Fruit fly (Drosophila melanogaster) whole organism, wandering third instar larva: ENCODE measurements around the gene Mpcp2.

ENCODE experiments used
- CG32264 ChIP-seq: fragments of 200-800 bp; sonication (Bioruptor generic); optimal IDR thresholded peaks from 2 replicates; lab custom pipeline; 2016; ENCODE audit warnings: missing biosample characterization, missing genetic modification characterization
- CG9705 ChIP-seq: fragments of 200-800 bp; sonication (Bioruptor generic); optimal IDR thresholded peaks from 2 replicates; lab custom pipeline; 2018; ENCODE audit warnings: missing biosample characterization, mild to moderate bottlenecking, missing genetic modification characterization
- CrebA ChIP-seq: fragments of 200-800 bp; sonication (Bioruptor generic); optimal IDR thresholded peaks from 2 replicates; lab custom pipeline; 2016; ENCODE audit warnings: missing biosample characterization, mild to moderate bottlenecking, missing genetic modification characterization, borderline replicate concordance
- Dfd ChIP-seq: fragments of >200 bp; optimal IDR thresholded peaks from 2 replicates; lab custom pipeline; 2017; ENCODE audit warnings: missing biosample characterization, missing genetic modification characterization
- Dif ChIP-seq: fragments of 200-275, 200-300 bp; sonication (Bioruptor generic); optimal IDR thresholded peaks from 2 replicates; lab custom pipeline; 2018; ENCODE audit warnings: missing biosample characterization, missing genetic modification characterization; ENCODE audit not compliant: partially characterized antibody
- HLH106 ChIP-seq: fragments of 200-800 bp; optimal IDR thresholded peaks from 3 replicates; lab custom pipeline; 2019; ENCODE audit warnings: missing biosample characterization, mild to moderate bottlenecking, missing genetic modification characterization, moderate library complexity
- Hnf4 ChIP-seq: fragments of 200-800 bp; sonication (Bioruptor generic); optimal IDR thresholded peaks from 2 replicates; lab custom pipeline; 2016; ENCODE audit warnings: missing biosample characterization, mild to moderate bottlenecking, missing genetic modification characterization
- Hr78 ChIP-seq: fragments of >200 bp; optimal IDR thresholded peaks from 2 replicates; lab custom pipeline; 2017; ENCODE audit warnings: missing biosample characterization, missing genetic modification characterization
- Hr83 ChIP-seq: fragments of 200-300 bp; sonication (Bioruptor generic); optimal IDR thresholded peaks from 2 replicates; lab custom pipeline; 2016; ENCODE audit warnings: missing biosample characterization, mild to moderate bottlenecking, missing genetic modification characterization, moderate library complexity; ENCODE audit not compliant: poor library complexity, severe bottlenecking
- Jra ChIP-seq: sonication (Bioruptor generic); optimal IDR thresholded peaks from 2 replicates; lab custom pipeline; 2016; ENCODE audit warnings: missing biosample characterization, missing genetic modification characterization
- Myc ChIP-seq: fragments of >200 bp; optimal IDR thresholded peaks from 2 replicates; lab custom pipeline; 2017
- N ChIP-seq: fragments of >200 bp; optimal IDR thresholded peaks from 2 replicates; lab custom pipeline; 2018; ENCODE audit warnings: missing biosample characterization, missing external identifiers, missing genetic modification characterization
- OdsH ChIP-seq: fragments of 200-800 bp; sonication (Bioruptor generic); optimal IDR thresholded peaks from 2 replicates; lab custom pipeline; 2016; ENCODE audit warnings: missing biosample characterization, mild to moderate bottlenecking, missing genetic modification characterization
- Rel ChIP-seq, 2 experiments: fragments of 200-800 bp; sonication (Bioruptor generic) in 1 of 2; optimal IDR thresholded peaks; 2 replicates in 1 of 2; 3 replicates in 1 of 2; lab custom pipeline; 2016 to 2019; ENCODE audit warnings: mild to moderate bottlenecking in 2 of 2, missing biosample characterization in 2 of 2, missing genetic modification characterization in 2 of 2, moderate library complexity in 1 of 2
- Sp1 ChIP-seq: fragments of 200-800 bp; sonication (Bioruptor generic); optimal IDR thresholded peaks from 3 replicates; lab custom pipeline; 2019; ENCODE audit warnings: missing biosample characterization, mild to moderate bottlenecking, missing genetic modification characterization, moderate library complexity
- Vsx2 ChIP-seq: fragments of 200-300, 225-300 bp; sonication (Bioruptor generic); optimal IDR thresholded peaks from 2 replicates; lab custom pipeline; 2018; ENCODE audit warnings: missing biosample characterization, missing genetic modification characterization; ENCODE audit not compliant: partially characterized antibody
- br ChIP-seq: fragments of 200-800 bp; sonication (Bioruptor generic); optimal IDR thresholded peaks from 2 replicates; lab custom pipeline; 2016; ENCODE audit warnings: missing biosample characterization, missing genetic modification characterization
- brk ChIP-seq: fragments of 200-800 bp; sonication (Bioruptor generic); optimal IDR thresholded peaks from 2 replicates; lab custom pipeline; 2016; ENCODE audit warnings: missing biosample characterization, mild to moderate bottlenecking, missing genetic modification characterization
- dl ChIP-seq, 2 experiments: fragments of 175-275, 200-275 bp in 1 of 2; fragments of 200-275 bp in 1 of 2; sonication (Bioruptor generic); optimal IDR thresholded peaks; lab custom pipeline; 2018; ENCODE audit warnings: mild to moderate bottlenecking in 2 of 2, missing biosample characterization in 2 of 2, missing genetic modification characterization in 2 of 2, moderate library complexity in 2 of 2; ENCODE audit not compliant: partially characterized antibody in 2 of 2, insufficient read depth in 1 of 2
- dmrt93B ChIP-seq: fragments of 200-800 bp; sonication (Bioruptor generic); optimal IDR thresholded peaks from 2 replicates; lab custom pipeline; 2018; ENCODE audit warnings: missing biosample characterization, mild to moderate bottlenecking, missing genetic modification characterization
- dsf ChIP-seq: sonication (Bioruptor generic); optimal IDR thresholded peaks from 2 replicates; lab custom pipeline; 2016; ENCODE audit warnings: missing biosample characterization, missing genetic modification characterization, borderline replicate concordance
- ey ChIP-seq: fragments of 200-800 bp; sonication (Bioruptor generic); optimal IDR thresholded peaks from 2 replicates; lab custom pipeline; 2016; ENCODE audit warnings: missing biosample characterization, missing genetic modification characterization
- fru ChIP-seq: fragments of 200-800 bp; sonication (Bioruptor generic); optimal IDR thresholded peaks from 3 replicates; lab custom pipeline; 2016; ENCODE audit warnings: missing biosample characterization, mild to moderate bottlenecking, missing genetic modification characterization
- h ChIP-seq: fragments of 200-800 bp; sonication (Bioruptor generic); optimal IDR thresholded peaks from 3 replicates; lab custom pipeline; 2016; ENCODE audit warnings: missing biosample characterization, mild to moderate bottlenecking, missing genetic modification characterization
- jim ChIP-seq: fragments of 175-275, 200-325 bp; sonication (Bioruptor generic); optimal IDR thresholded peaks from 2 replicates; lab custom pipeline; 2016; ENCODE audit warnings: missing biosample characterization, mild to moderate bottlenecking, missing genetic modification characterization
- lola ChIP-seq: fragments of >200 bp; optimal IDR thresholded peaks from 2 replicates; lab custom pipeline; 2017; ENCODE audit warnings: missing biosample characterization, missing genetic modification characterization
- pan ChIP-seq: fragments of >200 bp; optimal IDR thresholded peaks from 2 replicates; lab custom pipeline; 2017
- psq ChIP-seq: fragments of 200-800 bp; sonication (Bioruptor generic); optimal IDR thresholded peaks from 3 replicates; lab custom pipeline; 2017; ENCODE audit warnings: missing biosample characterization, mild to moderate bottlenecking, missing genetic modification characterization, moderate library complexity
- rgr ChIP-seq: fragments of 200-800 bp; sonication (Bioruptor generic); optimal IDR thresholded peaks from 3 replicates; lab custom pipeline; 2016; ENCODE audit warnings: missing biosample characterization, mild to moderate bottlenecking, missing genetic modification characterization
- sage ChIP-seq: fragments of 200-800 bp; sonication (Bioruptor generic); optimal IDR thresholded peaks from 2 replicates; lab custom pipeline; 2016; ENCODE audit warnings: missing biosample characterization, mild to moderate bottlenecking, missing genetic modification characterization
- tai ChIP-seq: sonication (Bioruptor generic); optimal IDR thresholded peaks from 2 replicates; lab custom pipeline; 2016; ENCODE audit warnings: missing biosample characterization, missing genetic modification characterization
- usp ChIP-seq: fragments of >200 bp; optimal IDR thresholded peaks from 2 replicates; lab custom pipeline; 2017; ENCODE audit warnings: missing biosample characterization, missing genetic modification characterization

Mpcp2 gene

dm6 chr3L:14569620-14570537 is 32.4 kb downstream of the Mpcp2 start:
- TF ChIP-seq Dif (GFP tag; lab: Kevin White, UChicago), result no peak
- peak; percentile 71 for TF ChIP-seq Dfd (GFP tag; lab: Kevin White, UChicago)

dm6 chr3L:14574649-14575048 is 37.2 kb downstream of the Mpcp2 start:
- no peak for TF ChIP-seq Dif (GFP tag; lab: Kevin White, UChicago)
- TF ChIP-seq CG32264 (GFP tag; lab: Kevin White, UChicago), result no peak
- no peak for TF ChIP-seq rgr (GFP tag; lab: Kevin White, UChicago)
- no peak for TF ChIP-seq Hr78 (GFP tag; lab: Kevin White, UChicago)
- no peak for TF ChIP-seq dl (GFP tag; optimal IDR thresholded peaks at IDR 0.05; lab: Kevin White, UChicago; ENCODE audit: insufficient read depth in 1 of 2, partially characterized antibody in 2 of 2)
- no peak for TF ChIP-seq Hnf4 (GFP tag; lab: Kevin White, UChicago)
- no peak for TF ChIP-seq jim (GFP tag; lab: Kevin White, UChicago)
- no peak for TF ChIP-seq sage (GFP tag; lab: Kevin White, UChicago)
- no peak for TF ChIP-seq pan (lab: Kevin White, UChicago)
- no peak for TF ChIP-seq br (GFP tag; lab: Kevin White, UChicago)
- TF ChIP-seq CrebA (GFP tag; lab: Kevin White, UChicago), result no peak
- TF ChIP-seq usp, result no peak
- no peak for TF ChIP-seq dmrt93B (GFP tag; lab: Kevin White, UChicago)
- TF ChIP-seq tai (GFP tag; lab: Kevin White, UChicago), result no peak
- no peak for TF ChIP-seq fru (GFP tag; lab: Kevin White, UChicago)
- no peak for TF ChIP-seq Jra
- no peak for TF ChIP-seq HLH106
- no peak for TF ChIP-seq ey (GFP tag; lab: Kevin White, UChicago)
- no peak for TF ChIP-seq h (GFP tag; lab: Kevin White, UChicago)
- TF ChIP-seq Myc (lab: Kevin White, UChicago), result no peak

dm6 chr3L:14575974-14576373 is 38.5 kb downstream of the Mpcp2 start:
- no peak for TF ChIP-seq Myc (lab: Kevin White, UChicago)
- TF ChIP-seq Sp1 (GFP tag; lab: Kevin White, UChicago), result no peak
- TF ChIP-seq OdsH (GFP tag; lab: Kevin White, UChicago), result no peak
- no peak for TF ChIP-seq Hnf4 (GFP tag; lab: Kevin White, UChicago)
- TF ChIP-seq rgr (GFP tag; lab: Kevin White, UChicago), result no peak
- no peak for TF ChIP-seq N
- no peak for TF ChIP-seq psq

DNA sequence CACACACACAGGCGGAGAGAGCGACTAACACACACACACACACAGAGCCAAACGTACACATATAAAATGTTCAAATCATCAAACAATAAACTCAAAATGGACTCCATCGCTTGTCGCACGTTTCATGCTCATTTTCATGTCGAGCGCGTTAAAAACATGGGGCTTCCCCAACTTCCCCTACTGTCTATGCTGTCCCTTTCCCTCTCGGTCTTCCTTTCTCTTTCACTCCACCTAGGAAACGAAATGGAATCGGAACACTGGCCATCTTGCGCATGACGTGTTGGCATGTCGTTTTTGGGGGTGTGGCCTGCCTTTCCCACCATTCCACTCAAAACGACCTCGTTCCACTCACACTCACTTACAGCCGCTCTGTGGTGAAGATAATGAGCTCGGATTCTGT is 41.4 kb downstream of the Mpcp2 start:
- no peak for TF ChIP-seq br (GFP tag; lab: Kevin White, UChicago)
- TF ChIP-seq tai (GFP tag; lab: Kevin White, UChicago), result no peak
- no peak for TF ChIP-seq OdsH (GFP tag; lab: Kevin White, UChicago)
- TF ChIP-seq rgr (GFP tag; lab: Kevin White, UChicago), result no peak
- TF ChIP-seq Dif (GFP tag; lab: Kevin White, UChicago), result peak; percentile 85
- TF ChIP-seq CG9705 (GFP tag; lab: Kevin White, UChicago), result peak; percentile 1
- no peak for TF ChIP-seq jim (GFP tag; lab: Kevin White, UChicago)
- peak in 1 of 2 experiments; percentile 54 for TF ChIP-seq dl (GFP tag; optimal IDR thresholded peaks at IDR 0.05; lab: Kevin White, UChicago; ENCODE audit: insufficient read depth in 1 of 2, partially characterized antibody in 2 of 2)
- TF ChIP-seq lola (GFP tag; lab: Kevin White, UChicago), result no peak
- TF ChIP-seq Rel (GFP tag; optimal IDR thresholded peaks at IDR 0.05; lab: Kevin White, UChicago), result no peak
- peak; percentile 97 for TF ChIP-seq Rel (tag; optimal IDR thresholded peaks at IDR 0.05; lab: Kevin White, UChicago)
- TF ChIP-seq Vsx2 (GFP tag; lab: Kevin White, UChicago), result peak; percentile 13

DNA sequence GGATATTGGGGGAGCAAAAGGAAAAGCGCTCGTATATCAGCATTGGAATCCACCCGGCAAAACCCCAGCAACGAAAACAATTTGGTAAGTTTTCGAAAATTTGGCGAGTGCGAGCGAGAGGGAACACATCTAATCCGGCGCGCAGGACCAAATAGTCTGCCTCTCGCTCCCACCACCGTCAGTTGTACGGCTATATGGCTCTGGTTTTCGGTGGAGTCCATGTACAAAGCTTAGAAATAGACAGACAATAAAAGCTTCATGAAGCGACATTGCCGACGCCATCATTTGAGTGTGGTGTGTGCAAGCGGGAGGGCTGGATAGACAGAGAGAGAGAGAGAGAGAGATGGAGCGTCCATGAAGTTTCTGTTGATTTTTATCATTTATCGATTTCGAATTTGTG is 42.8 kb downstream of the Mpcp2 start:
- TF ChIP-seq rgr (GFP tag; lab: Kevin White, UChicago) (no peak), jim (GFP tag; lab: Kevin White, UChicago) (no peak), OdsH (GFP tag; lab: Kevin White, UChicago) (no peak), h (GFP tag; lab: Kevin White, UChicago) (no peak), tai (GFP tag; lab: Kevin White, UChicago) (no peak), br (GFP tag; lab: Kevin White, UChicago) (no peak), CG9705 (GFP tag; lab: Kevin White, UChicago) (no peak), Dfd (GFP tag; lab: Kevin White, UChicago) (no peak), fru (GFP tag; lab: Kevin White, UChicago) (no peak), Sp1 (GFP tag; lab: Kevin White, UChicago) (no peak), CG32264 (GFP tag; lab: Kevin White, UChicago) (no peak), Hr83 (no peak), Myc (lab: Kevin White, UChicago) (no peak), pan (lab: Kevin White, UChicago) (no peak), dsf (GFP tag; lab: Kevin White, UChicago) (no peak), brk (no peak)
